Worm (Caenorhabditis elegans) whole organism, midembryonic: ENCODE results near the gene fbxb-30.
A peak's percentile ranks its signal among the peaks of the same experiment; 100 is the strongest.
"Not testable (repeated sequence)": the region's sequence is repeated elsewhere in the genome, so short reads cannot be mapped to it uniquely, and the experiment has no call there.

ENCODE experiments used
- T22C8.4 ChIP-seq: fragments of 200-800 bp; sonication (Bioruptor generic); IDR thresholded peaks from 2 replicates; pipeline ENCODE4 v1.3.6; 2022; ENCODE audit warnings: missing genetic modification characterization, missing compliant biosample characterization
- cog-1 ChIP-seq: sonication (generic microtip); optimal IDR thresholded peaks from 2 replicates; lab custom pipeline; 2016; ENCODE audit warnings: missing genetic modification characterization, missing compliant biosample characterization
- flt-1 ChIP-seq: fragments of 200-800 bp; sonication (Bioruptor generic); IDR thresholded peaks from 2 replicates; pipeline ENCODE4 v1.3.6; 2022; ENCODE audit warnings: missing genetic modification characterization, missing compliant biosample characterization
- klf-2 ChIP-seq: fragments of 200-800 bp; sonication (Bioruptor generic); conservative IDR thresholded peaks from 2 replicates; pipeline ENCODE4 v1.3.6; 2022; ENCODE audit warnings: missing genetic modification reagents, missing genetic modification characterization, missing compliant biosample characterization
- med-1 ChIP-seq: sonication (generic microtip); optimal IDR thresholded peaks from 2 replicates; lab custom pipeline; 2017; ENCODE audit warnings: missing genetic modification characterization, mild to moderate bottlenecking, missing compliant biosample characterization, antibody characterized with exemption, missing genetic modification reagents; ENCODE audit not compliant: insufficient read depth
- ref-1 ChIP-seq: fragments of 200-800 bp; sonication (Bioruptor generic); conservative IDR thresholded peaks from 2 replicates; pipeline ENCODE4 v1.3.6; 2022; ENCODE audit warnings: missing genetic modification reagents, missing genetic modification characterization, missing compliant biosample characterization
- tab-1 ChIP-seq: fragments of 200-800 bp; sonication (Bioruptor generic); IDR thresholded peaks from 2 replicates; pipeline ENCODE4 v1.3.6; 2022; ENCODE audit warnings: missing genetic modification characterization, missing compliant biosample characterization
- ztf-23 ChIP-seq: fragments of 200-800 bp; sonication (Bioruptor generic); IDR thresholded peaks from 2 replicates; pipeline ENCODE4 v1.3.6; 2022; ENCODE audit warnings: missing genetic modification reagents, missing genetic modification characterization, missing compliant biosample characterization
- ztf-29 ChIP-seq: fragments of 200-800 bp; sonication (Bioruptor generic); IDR thresholded peaks from 2 replicates; pipeline ENCODE4 v1.3.6; 2022; ENCODE audit warnings: missing genetic modification reagents, missing genetic modification characterization, missing compliant biosample characterization

fbxb-30 gene

ce11 chrII:1001351-1001750 is at the start of gene fbxb-30, which contains the start of gene F45D11.5:
fbxb-30 (minus strand) TSS chrII:1001451.
F45D11.5 (plus strand) TSS chrII:1001702.
- TF ChIP-seq med-1 (GFP tag; lab: Kevin White, UChicago) (no peak), cog-1 (tag; lab: Kevin White, UChicago) (no peak), tab-1 (GFP tag; lab: Robert Waterston, UW) (no peak), ztf-23 (GFP tag; lab: Robert Waterston, UW) (no peak), T22C8.4 (no peak), ref-1 (GFP tag; lab: Robert Waterston, UW) (no peak), klf-2 (GFP tag; lab: Robert Waterston, UW) (no peak)

ce11 chrII:1049849-1050248 is 48.6 kb upstream of the fbxb-30 start, which contains the start of gene fbxb-40:
fbxb-40 (minus strand) TSS chrII:1049949.
- TF ChIP-seq flt-1 (GFP tag; lab: Robert Waterston, UW) (peak; percentile 47; the same call in 1 of the 2 replicates), cog-1 (tag; lab: Kevin White, UChicago) (no peak)

DNA sequence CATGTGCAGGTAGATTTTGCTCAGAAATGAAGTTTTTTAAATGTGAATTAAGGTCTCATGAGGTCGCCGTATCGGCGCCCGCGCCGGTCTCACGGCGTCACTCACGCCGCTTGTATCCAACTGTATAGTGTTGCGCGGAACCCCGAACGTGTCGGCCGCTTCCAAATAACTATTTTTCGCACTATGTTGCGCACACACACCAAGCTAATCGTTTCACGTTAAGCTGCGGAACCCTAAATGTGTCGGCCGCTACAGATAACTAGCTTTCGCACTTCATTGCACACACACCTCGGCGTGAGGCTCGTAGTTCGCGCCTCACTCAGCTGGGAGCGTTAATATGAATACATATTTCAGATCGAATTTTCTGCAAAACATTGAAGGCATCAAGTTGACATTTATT is 45.7 kb upstream of the fbxb-30 start:
- TF ChIP-seq med-1 (GFP tag; lab: Kevin White, UChicago), result no peak
- no peak for TF ChIP-seq cog-1 (tag; lab: Kevin White, UChicago)
- no peak for TF ChIP-seq T22C8.4
- no peak for TF ChIP-seq ztf-29
- no peak for TF ChIP-seq ztf-23 (GFP tag; lab: Robert Waterston, UW)

ce11 chrII:1045692-1046091 is 44.4 kb upstream of the fbxb-30 start, which contains the start of gene str-148:
str-148 (plus strand) TSS chrII:1045992.
- TF ChIP-seq T22C8.4, result no peak
- no peak for TF ChIP-seq ztf-29
- no peak for TF ChIP-seq flt-1 (GFP tag; lab: Robert Waterston, UW)
- no peak for TF ChIP-seq med-1 (GFP tag; lab: Kevin White, UChicago)
- no peak for TF ChIP-seq ref-1 (GFP tag; lab: Robert Waterston, UW)
- no peak for TF ChIP-seq ztf-23 (GFP tag; lab: Robert Waterston, UW)
- TF ChIP-seq klf-2 (GFP tag; lab: Robert Waterston, UW), result no peak
- TF ChIP-seq tab-1 (GFP tag; lab: Robert Waterston, UW), result no peak

ce11 chrII:1043932-1044331 is 42.7 kb upstream of the fbxb-30 start, which contains the start of gene fbxb-45:
fbxb-45 (minus strand) TSS chrII:1044032.
- TF ChIP-seq T22C8.4, result peak; percentile 58

DNA sequence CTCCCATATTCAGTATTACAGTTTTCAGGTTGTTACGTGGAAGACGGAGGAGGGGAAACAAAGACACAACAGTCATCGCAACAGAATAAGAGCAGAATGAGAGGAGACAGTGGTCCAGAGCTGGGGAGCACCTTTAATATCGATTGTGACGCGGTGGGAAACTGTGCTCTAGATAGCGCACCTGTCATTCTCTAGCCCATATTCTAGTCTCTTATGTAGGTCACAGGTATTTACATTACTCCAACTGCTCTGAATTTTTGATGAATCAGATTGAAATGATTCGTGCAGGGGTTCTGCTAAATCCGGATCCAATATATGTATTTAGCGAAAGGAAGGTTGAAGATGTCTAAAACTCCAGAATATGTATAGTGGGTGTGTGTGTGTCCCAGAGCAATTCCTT is 41.0 kb upstream of the fbxb-30 start, which contains the start of gene fbxb-41:
Gene fbxb-41, minus strand, starts transcription at position 101 of the 400 bp plus-strand sequence.
- TF ChIP-seq cog-1 (tag; lab: Kevin White, UChicago) (no peak), klf-2 (GFP tag; lab: Robert Waterston, UW) (no peak), med-1 (GFP tag; lab: Kevin White, UChicago) (no peak), ref-1 (GFP tag; lab: Robert Waterston, UW) (no peak), ztf-23 (GFP tag; lab: Robert Waterston, UW) (no peak), tab-1 (GFP tag; lab: Robert Waterston, UW) (no peak), flt-1 (GFP tag; lab: Robert Waterston, UW) (no peak)

- TF ChIP-seq ref-1 (GFP tag; lab: Robert Waterston, UW) (no peak), tab-1 (GFP tag; lab: Robert Waterston, UW) (no peak), cog-1 (tag; lab: Kevin White, UChicago) (no peak), med-1 (GFP tag; lab: Kevin White, UChicago) (no peak), flt-1 (GFP tag; lab: Robert Waterston, UW) (no peak), klf-2 (GFP tag; lab: Robert Waterston, UW) (no peak), ztf-29 (no peak), ztf-23 (GFP tag; lab: Robert Waterston, UW) (no peak), T22C8.4 (no peak)
These were observed 39.2 kb upstream of the fbxb-30 start, which contains the start of gene fbxb-39 for ce11 chrII:1040464-1040863. fbxb-39 (minus strand) TSS chrII:1040564.

DNA sequence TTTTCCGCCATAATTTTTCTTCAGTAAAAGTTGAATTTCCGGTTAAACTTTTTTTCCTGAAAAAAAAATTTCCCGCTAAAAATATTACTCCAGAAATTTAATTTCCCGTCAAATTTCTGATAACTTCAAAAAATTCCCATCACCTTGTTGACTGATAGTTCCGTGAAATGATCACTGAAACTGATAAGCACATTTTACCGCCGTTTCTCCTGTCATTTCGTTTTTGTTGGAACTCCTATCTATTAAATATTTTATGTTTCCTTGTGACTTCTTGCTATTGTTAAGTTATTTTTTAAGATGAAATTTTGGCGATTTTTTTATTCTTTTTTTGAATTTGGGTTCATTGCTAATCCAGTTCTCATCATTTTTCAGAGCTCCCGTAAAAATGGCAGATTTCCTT is 27.4 kb upstream of the fbxb-30 start, which contains the start of gene math-34:
Gene math-34, plus strand, starts transcription at position 371 of the 400 bp plus-strand sequence.
- TF ChIP-seq ref-1 (GFP tag; lab: Robert Waterston, UW) (no peak), klf-2 (GFP tag; lab: Robert Waterston, UW) (no peak), tab-1 (GFP tag; lab: Robert Waterston, UW) (no peak), ztf-23 (GFP tag; lab: Robert Waterston, UW) (no peak), flt-1 (GFP tag; lab: Robert Waterston, UW) (no peak)

- no peak for TF ChIP-seq tab-1 (GFP tag; lab: Robert Waterston, UW)
- TF ChIP-seq T22C8.4, result no peak
- TF ChIP-seq ztf-23 (GFP tag; lab: Robert Waterston, UW), result no peak
These were observed 25.4 kb upstream of the fbxb-30 start, which contains the start of gene M01D1.12 for ce11 chrII:1026670-1027069. M01D1.12 (plus strand) TSS chrII:1026970.

- TF ChIP-seq flt-1 (GFP tag; lab: Robert Waterston, UW); T22C8.4; cog-1 (tag; lab: Kevin White, UChicago): not testable (repeated sequence)
These were observed 23.4 kb upstream of the fbxb-30 start, which contains the start of gene btb-11 for ce11 chrII:1024684-1025083. btb-11 (minus strand) TSS chrII:1024784.

DNA sequence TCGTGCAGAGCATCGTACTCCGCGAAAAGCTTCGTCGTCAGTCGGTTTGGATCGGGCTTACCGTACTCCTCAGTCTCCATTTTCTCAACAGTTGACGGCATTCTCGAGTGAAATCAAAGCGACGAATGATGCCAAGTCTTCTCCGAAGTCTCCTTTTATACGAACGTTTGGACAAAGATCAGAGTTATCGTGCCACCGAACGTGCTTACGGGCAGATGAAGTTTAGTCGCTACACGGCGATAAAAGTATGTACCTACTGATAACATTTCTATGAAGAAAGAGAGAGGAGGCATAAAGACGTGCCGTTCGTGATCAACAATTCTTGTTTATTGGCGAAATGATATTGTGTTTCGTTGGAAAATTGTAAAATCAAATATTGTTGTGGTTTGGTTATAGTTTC is 5.1 kb upstream of the fbxb-30 start, which contains the start of gene F45D11.14:
Gene F45D11.14, minus strand, starts transcription at position 101 of the 400 bp plus-strand sequence.
- TF ChIP-seq T22C8.4; klf-2 (GFP tag; lab: Robert Waterston, UW); ztf-23 (GFP tag; lab: Robert Waterston, UW): not testable (repeated sequence)
